Fruit fly (Drosophila melanogaster) whole organism, embryonic: ENCODE data around the gene CG33095.

ENCODE experiments used
- Aef1 ChIP-seq: fragments of 200-800 bp; sonication (Bioruptor generic); IDR thresholded peaks from 3 replicates; pipeline ENCODE4 v1.3.6; 2022; ENCODE audit warnings: missing biosample characterization, missing genetic modification characterization
- CG12659 ChIP-seq: fragments of 200-800 bp; sonication (Bioruptor generic); optimal IDR thresholded peaks from 3 replicates; lab custom pipeline; 2017; ENCODE audit warnings: mild to moderate bottlenecking, missing biosample characterization, missing genetic modification reagents, missing genetic modification characterization
- CG13123 ChIP-seq: fragments of 200-800 bp; sonication (Bioruptor generic); optimal IDR thresholded peaks from 2 replicates; lab custom pipeline; 2016; ENCODE audit warnings: missing biosample characterization, missing genetic modification characterization
- CG16779 ChIP-seq: fragments of 200-800 bp; sonication (Bioruptor generic); IDR thresholded peaks from 2 replicates; pipeline ENCODE4 v1.3.6; 2022; ENCODE audit warnings: missing biosample characterization, missing genetic modification characterization
- CG17612 ChIP-seq: fragments of 200-800 bp; sonication (Bioruptor generic); IDR thresholded peaks from 2 replicates; pipeline ENCODE4 v1.3.6; 2022; ENCODE audit warnings: missing biosample characterization, missing genetic modification characterization
- CG18599 ChIP-seq: fragments of 200-800 bp; sonication (Bioruptor generic); optimal IDR thresholded peaks from 3 replicates; lab custom pipeline; 2017; ENCODE audit warnings: missing biosample characterization, missing genetic modification characterization, mild to moderate bottlenecking, moderate library complexity, missing genetic modification reagents
- CG2120 ChIP-seq: fragments of 200-800 bp; sonication (Bioruptor generic); optimal IDR thresholded peaks from 3 replicates; lab custom pipeline; 2016; ENCODE audit warnings: missing biosample characterization, missing genetic modification characterization
- CG31441 ChIP-seq: fragments of 200-800 bp; sonication (Bioruptor generic); IDR thresholded peaks from 2 replicates; pipeline ENCODE4 v1.3.6; 2022; ENCODE audit warnings: missing biosample characterization, missing genetic modification characterization
- CG3838 ChIP-seq: fragments of 200-800 bp; sonication (Bioruptor generic); optimal IDR thresholded peaks from 3 replicates; lab custom pipeline; 2016; ENCODE audit warnings: missing biosample characterization, missing genetic modification characterization
- CG6765 ChIP-seq: fragments of 200-800 bp; sonication (Bioruptor generic); optimal IDR thresholded peaks from 3 replicates; lab custom pipeline; 2017; ENCODE audit warnings: missing biosample characterization, mild to moderate bottlenecking, missing genetic modification characterization
- CG6791 ChIP-seq: fragments of 200-800 bp; sonication (Bioruptor generic); IDR thresholded peaks from 3 replicates; pipeline ENCODE4 v1.3.6; 2022; ENCODE audit warnings: missing biosample characterization, missing genetic modification characterization; ENCODE audit not compliant: partially characterized antibody
- Doc3 ChIP-seq: fragments of 200-800 bp; sonication (Bioruptor generic); IDR thresholded peaks from 3 replicates; pipeline ENCODE4 v1.3.6; 2022; ENCODE audit warnings: missing biosample characterization, missing genetic modification characterization; ENCODE audit not compliant: partially characterized antibody
- Eip74EF ChIP-seq, 2 experiments: fragments of 200-800 bp in 1 of 2; fragments of >200 bp in 1 of 2; sonication (Bioruptor generic) in 1 of 2; optimal IDR thresholded peaks; 2 replicates each; lab custom pipeline; 2017 to 2019; ENCODE audit warnings: missing biosample characterization in 2 of 2, missing genetic modification characterization in 2 of 2, mild to moderate bottlenecking in 1 of 2, moderate library complexity in 1 of 2
- Elba2 ChIP-seq: fragments of 200-800 bp; sonication (Bioruptor generic); optimal IDR thresholded peaks from 3 replicates; lab custom pipeline; 2016; ENCODE audit warnings: missing biosample characterization, missing genetic modification characterization
- HHEX ChIP-seq: fragments of 200-800 bp; sonication (Bioruptor generic); optimal IDR thresholded peaks from 3 replicates; lab custom pipeline; 2017; ENCODE audit warnings: missing biosample characterization, mild to moderate bottlenecking, missing genetic modification characterization, missing genetic modification reagents
- MESR4 ChIP-seq: fragments of 200-800 bp; sonication (Bioruptor generic); optimal IDR thresholded peaks from 2 replicates; lab custom pipeline; 2018; ENCODE audit warnings: missing biosample characterization, mild to moderate bottlenecking, missing genetic modification characterization, moderate library complexity
- MTF-1 ChIP-seq: fragments of 200-800 bp; sonication (Bioruptor generic); optimal IDR thresholded peaks from 2 replicates; lab custom pipeline; 2018; ENCODE audit warnings: missing biosample characterization, mild to moderate bottlenecking, missing genetic modification characterization, borderline replicate concordance
- Mad ChIP-seq: fragments of 200-800 bp; sonication (Bioruptor generic); optimal IDR thresholded peaks from 2 replicates; lab custom pipeline; 2016; ENCODE audit warnings: missing biosample characterization, missing genetic modification characterization
- Opbp ChIP-seq: fragments of 200-800 bp; sonication (Bioruptor generic); IDR thresholded peaks from 3 replicates; pipeline ENCODE4 v1.3.6; 2022; ENCODE audit warnings: missing biosample characterization, missing genetic modification characterization; ENCODE audit not compliant: partially characterized antibody
- Pdp1 ChIP-seq, 2 experiments: fragments of 200-800 bp; sonication (Bioruptor generic); optimal IDR thresholded peaks; 3 replicates each; lab custom pipeline; 2016; ENCODE audit warnings: missing biosample characterization in 2 of 2, missing genetic modification characterization in 2 of 2, mild to moderate bottlenecking in 1 of 2, moderate library complexity in 1 of 2
- Ssrp ChIP-seq: fragments of 200-800 bp; sonication (Bioruptor generic); optimal IDR thresholded peaks from 2 replicates; lab custom pipeline; 2018; ENCODE audit warnings: missing biosample characterization, mild to moderate bottlenecking, missing genetic modification characterization, moderate library complexity
- Vsx1 ChIP-seq: fragments of 200-800 bp; sonication (Bioruptor generic); optimal IDR thresholded peaks from 2 replicates; lab custom pipeline; 2017; ENCODE audit warnings: missing biosample characterization, mild to moderate bottlenecking, missing genetic modification characterization, missing genetic modification reagents
- amos ChIP-seq: fragments of 200-800 bp; sonication (Bioruptor generic); IDR thresholded peaks from 2 replicates; pipeline ENCODE4 v1.3.6; 2022; ENCODE audit warnings: missing biosample characterization, missing genetic modification characterization; ENCODE audit not compliant: partially characterized antibody
- cas ChIP-seq: fragments of 200-800 bp; sonication (Bioruptor generic); IDR thresholded peaks from 2 replicates; pipeline ENCODE4 v1.3.6; 2022; ENCODE audit warnings: missing biosample characterization, missing genetic modification characterization
- chn ChIP-seq: fragments of 200-800 bp; sonication (Bioruptor generic); optimal IDR thresholded peaks from 2 replicates; lab custom pipeline; 2016; ENCODE audit warnings: missing biosample characterization, missing genetic modification characterization
- croc ChIP-seq: fragments of 200-800 bp; sonication (Bioruptor generic); conservative IDR thresholded peaks from 3 replicates; pipeline ENCODE4 v1.3.6; 2022; ENCODE audit warnings: missing biosample characterization, missing genetic modification characterization
- crol ChIP-seq: fragments of 200-800 bp; sonication (Bioruptor generic); IDR thresholded peaks from 2 replicates; pipeline ENCODE4 v1.3.6; 2022; ENCODE audit warnings: missing biosample characterization, missing genetic modification characterization
- dpn ChIP-seq, 2 experiments: fragments of 200-800 bp; sonication (Bioruptor generic); optimal IDR thresholded peaks; 3 replicates each; lab custom pipeline; 2016; ENCODE audit warnings: missing biosample characterization in 2 of 2, missing genetic modification characterization in 2 of 2
- kah ChIP-seq: fragments of 200-800 bp; sonication (Bioruptor generic); optimal IDR thresholded peaks from 2 replicates; lab custom pipeline; 2018; ENCODE audit warnings: missing biosample characterization, mild to moderate bottlenecking, missing genetic modification characterization
- mld ChIP-seq: fragments of 200-800 bp; sonication (Bioruptor generic); IDR thresholded peaks from 3 replicates; pipeline ENCODE4 v1.3.6; 2022; ENCODE audit warnings: missing biosample characterization, missing genetic modification characterization; ENCODE audit not compliant: partially characterized antibody
- pita ChIP-seq: fragments of 200-800 bp; sonication (Bioruptor generic); optimal IDR thresholded peaks from 2 replicates; lab custom pipeline; 2017; ENCODE audit warnings: missing biosample characterization, mild to moderate bottlenecking, missing genetic modification characterization
- psq ChIP-seq: fragments of 200-800 bp; sonication (Bioruptor generic); optimal IDR thresholded peaks from 2 replicates; lab custom pipeline; 2017; ENCODE audit warnings: missing biosample characterization, missing genetic modification characterization
- run ChIP-seq: fragments of 200-800 bp; sonication (Bioruptor generic); optimal IDR thresholded peaks from 3 replicates; lab custom pipeline; 2018; ENCODE audit warnings: missing biosample characterization, mild to moderate bottlenecking, missing genetic modification characterization
- salm ChIP-seq: fragments of 200-800 bp; sonication (Bioruptor generic); optimal IDR thresholded peaks from 2 replicates; lab custom pipeline; 2018; ENCODE audit warnings: missing biosample characterization, mild to moderate bottlenecking, missing genetic modification characterization
- slou ChIP-seq: fragments of 200-800 bp; sonication (Bioruptor generic); optimal IDR thresholded peaks from 3 replicates; lab custom pipeline; 2016; ENCODE audit warnings: missing biosample characterization, missing genetic modification characterization
- stc ChIP-seq: fragments of 200-800 bp; sonication (Bioruptor generic); IDR thresholded peaks from 2 replicates; pipeline ENCODE4 v1.3.6; 2022; ENCODE audit warnings: missing biosample characterization, missing genetic modification characterization
- tgo ChIP-seq: fragments of 200-800 bp; sonication (Bioruptor generic); IDR thresholded peaks from 3 replicates; pipeline ENCODE4 v1.3.6; 2022; ENCODE audit warnings: missing biosample characterization, missing genetic modification characterization
- tx ChIP-seq: fragments of 200-800 bp; sonication (Bioruptor generic); optimal IDR thresholded peaks from 2 replicates; lab custom pipeline; 2016; ENCODE audit warnings: missing biosample characterization, missing genetic modification characterization
- zen2 ChIP-seq: fragments of 200-800 bp; sonication (Bioruptor generic); IDR thresholded peaks from 3 replicates; pipeline ENCODE4 v1.3.6; 2022; ENCODE audit warnings: missing biosample characterization, missing genetic modification characterization; ENCODE audit not compliant: partially characterized antibody

The CG33095 gene

dm6 chr3R:25049742-25050517 is 47.5 kb upstream of the CG33095 start (continued):
- peak; percentile 31 for TF ChIP-seq psq (GFP tag; lab: Kevin White, UChicago)
- no peak for TF ChIP-seq CG18599 (GFP tag; lab: Kevin White, UChicago)
- no peak for TF ChIP-seq Elba2 (GFP tag; lab: Kevin White, UChicago)
- TF ChIP-seq run (tag; lab: Kevin White, UChicago) = peak; percentile 21
- TF ChIP-seq MTF-1 (GFP tag; lab: Kevin White, UChicago) = peak; percentile 24
- no peak for TF ChIP-seq pita (GFP tag; lab: Kevin White, UChicago)
- no peak for TF ChIP-seq crol (GFP tag; lab: Robert Waterston, UW)
- peak; percentile 34 for TF ChIP-seq CG12659 (GFP tag; lab: Kevin White, UChicago)
- TF ChIP-seq Eip74EF (GFP tag; optimal IDR thresholded peaks at IDR 0.05; lab: Kevin White, UChicago) = peak in 1 of 2 experiments; percentile 35
- TF ChIP-seq Opbp (GFP tag; lab: Robert Waterston, UW) = no peak
- no peak for TF ChIP-seq CG3838 (GFP tag; lab: Kevin White, UChicago)
- no peak for TF ChIP-seq CG17612 (GFP tag; lab: Robert Waterston, UW)
- TF ChIP-seq salm (tag; lab: Kevin White, UChicago) = no peak
- no peak for TF ChIP-seq dpn (GFP tag; optimal IDR thresholded peaks at IDR 0.05; lab: Kevin White, UChicago)
- no peak for TF ChIP-seq tgo (GFP tag; lab: Robert Waterston, UW)
- TF ChIP-seq MESR4 = peak; percentile 56
- no peak for TF ChIP-seq CG13123
- TF ChIP-seq stc (GFP tag; lab: Robert Waterston, UW) = no peak
- no peak for TF ChIP-seq CG31441
- TF ChIP-seq Aef1 (GFP tag; lab: Robert Waterston, UW) = no peak
- no peak for TF ChIP-seq zen2 (GFP tag; lab: Robert Waterston, UW)
- TF ChIP-seq croc = no peak
- no peak for TF ChIP-seq CG6791 (GFP tag; lab: Robert Waterston, UW)
- TF ChIP-seq kah = peak; percentile 17
- TF ChIP-seq Mad (GFP tag; lab: Kevin White, UChicago) = no peak
- TF ChIP-seq Pdp1 (GFP tag; optimal IDR thresholded peaks at IDR 0.05; lab: Kevin White, UChicago) = peak in 1 of 2 experiments; percentile 54
- no peak for TF ChIP-seq amos
- TF ChIP-seq mld (GFP tag; lab: Robert Waterston, UW) = no peak
- TF ChIP-seq CG6765 (GFP tag; lab: Kevin White, UChicago) = peak; percentile 54
- TF ChIP-seq Doc3 (GFP tag; lab: Robert Waterston, UW) = no peak
- TF ChIP-seq CG2120 (GFP tag; lab: Kevin White, UChicago) = no peak
- no peak for TF ChIP-seq slou (GFP tag; lab: Kevin White, UChicago)
- TF ChIP-seq Vsx1 (GFP tag; lab: Kevin White, UChicago) = no peak
- no peak for TF ChIP-seq tx (GFP tag; lab: Kevin White, UChicago)
- no peak for TF ChIP-seq cas
- no peak for TF ChIP-seq Ssrp (tag; lab: Kevin White, UChicago)
- TF ChIP-seq CG16779 = no peak
- no peak for TF ChIP-seq chn (GFP tag; lab: Kevin White, UChicago)
- no peak for TF ChIP-seq HHEX (GFP tag; lab: Kevin White, UChicago)
